Fruit fly (Drosophila melanogaster): Measurements from ENCODE around the gene CG31111.

DNA sequence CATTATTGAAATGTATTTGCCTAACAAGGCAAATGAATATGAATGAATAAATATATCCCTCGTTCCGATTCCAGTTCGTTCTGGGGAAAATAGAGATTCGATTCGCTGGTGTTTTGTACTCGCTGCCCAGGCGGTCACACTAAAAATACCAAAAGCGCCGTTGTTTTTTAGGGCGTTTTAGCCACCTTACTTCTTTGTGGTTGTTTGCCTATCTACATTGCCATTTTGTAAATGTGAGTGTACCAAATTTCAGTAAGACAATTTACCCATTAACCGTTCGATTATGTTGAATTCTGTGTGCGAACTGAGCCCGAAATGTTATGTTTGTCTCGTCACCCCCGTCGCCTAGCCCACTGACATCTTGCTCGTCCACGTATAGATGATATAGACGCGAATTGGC is 41.5 kb upstream of the CG31111 start, which contains the start of the genes CG33095 and CG33096:
- TF ChIP-seq Fer1 (GFP tag; optimal IDR thresholded peaks at IDR 0.05) (no peak), gt (GFP tag; IDR thresholded peaks at IDR 0.05) (no peak), kay (GFP tag; optimal IDR thresholded peaks at IDR 0.05) (no peak), Poxn (GFP tag; IDR thresholded peaks at IDR 0.05) (no peak), Ptx1 (GFP tag; IDR thresholded peaks at IDR 0.05) (no peak), CG8359 (GFP tag; optimal IDR thresholded peaks at IDR 0.05; ENCODE audit: borderline replicate concordance) (no peak), Blimp-1 (GFP tag; optimal IDR thresholded peaks at IDR 0.05) (no peak), seq (GFP tag; IDR thresholded peaks at IDR 0.05) (no peak), stc (GFP tag; IDR thresholded peaks at IDR 0.05) (no peak), Rfx (GFP tag; IDR thresholded peaks at IDR 0.05) (no peak; the same call in 1 of the 2 replicates), Hsf (GFP tag; optimal IDR thresholded peaks at IDR 0.05) (no peak), CG6765 (GFP tag; optimal IDR thresholded peaks at IDR 0.05) (no peak), CG9727 (GFP tag; optimal IDR thresholded peaks at IDR 0.05) (no peak), CG11093 (GFP tag; IDR thresholded peaks at IDR 0.05) (no peak)
